Worm (Caenorhabditis elegans) whole organism, late embryonic: ENCODE measurements around the gene F38B2.2.

Source experiments
- C38D4.7 ChIP-seq: fragments of 200-800 bp; sonication (Bioruptor generic); optimal IDR thresholded peaks from 2 replicates; lab custom pipeline; 2018; ENCODE audit warnings: mild to moderate bottlenecking, missing genetic modification characterization, moderate library complexity, missing compliant biosample characterization
- T23F11.4 ChIP-seq: fragments of 200-800 bp; sonication (Bioruptor generic); optimal IDR thresholded peaks from 2 replicates; lab custom pipeline; 2018; ENCODE audit warnings: mild to moderate bottlenecking, missing genetic modification characterization, missing compliant biosample characterization
- ahr-1 ChIP-seq: sonication (generic microtip); optimal IDR thresholded peaks from 2 replicates; lab custom pipeline; 2016; ENCODE audit warnings: missing genetic modification characterization, missing compliant biosample characterization
- ama-1 ChIP-seq: fragments of 150-350 bp; optimal IDR thresholded peaks from 2 replicates; lab custom pipeline; 2014
- ceh-22 ChIP-seq: sonication (generic microtip); optimal IDR thresholded peaks from 2 replicates; lab custom pipeline; 2017; ENCODE audit warnings: missing biosample characterization, missing genetic modification characterization
- ceh-45 ChIP-seq: fragments of 200-800 bp; sonication (Bioruptor generic); IDR thresholded peaks from 2 replicates; pipeline ENCODE4 v1.3.6; 2022; ENCODE audit warnings: missing genetic modification reagents, missing genetic modification characterization, missing compliant biosample characterization
- nhr-232 ChIP-seq: sonication (generic microtip); optimal IDR thresholded peaks from 2 replicates; lab custom pipeline; 2016; ENCODE audit warnings: missing genetic modification characterization, missing compliant biosample characterization
- pat-9 ChIP-seq: fragments of 200-800 bp; sonication (Bioruptor generic); optimal IDR thresholded peaks from 2 replicates; lab custom pipeline; 2018; ENCODE audit warnings: mild to moderate bottlenecking, missing genetic modification characterization, moderate library complexity, missing compliant biosample characterization
- pha-2 ChIP-seq: sonication (generic microtip); optimal IDR thresholded peaks from 2 replicates; lab custom pipeline; 2017; ENCODE audit warnings: mild to moderate bottlenecking, missing genetic modification characterization, missing compliant biosample characterization
- pha-4 ChIP-seq: fragments of 150-350 bp; optimal IDR thresholded peaks from 2 replicates; lab custom pipeline; 2018; ENCODE audit warnings: missing biosample characterization, missing genetic modification reagents, missing genetic modification characterization
- pqm-1 ChIP-seq: sonication (generic microtip); optimal IDR thresholded peaks from 2 replicates; lab custom pipeline; 2016; ENCODE audit warnings: missing genetic modification characterization, missing compliant biosample characterization
- ref-2 ChIP-seq: sonication (generic microtip); optimal IDR thresholded peaks from 2 replicates; lab custom pipeline; 2016; ENCODE audit warnings: missing genetic modification characterization, missing compliant biosample characterization
- tbx-2 ChIP-seq: sonication (generic microtip); optimal IDR thresholded peaks from 2 replicates; lab custom pipeline; 2016; ENCODE audit warnings: missing genetic modification characterization, missing compliant biosample characterization

- TF ChIP-seq pat-9 (tag; lab: Kevin White, UChicago) (no peak), tbx-2 (tag; lab: Kevin White, UChicago) (no peak), T23F11.4 (GFP tag; lab: Kevin White, UChicago) (no peak), ama-1 (lab: Kevin White, UChicago) (no peak), ahr-1 (tag; lab: Kevin White, UChicago) (no peak), ceh-22 (tag; lab: Kevin White, UChicago) (no peak), pha-2 (tag; lab: Kevin White, UChicago) (no peak), ref-2 (tag; lab: Kevin White, UChicago) (no peak), C38D4.7 (GFP tag; lab: Kevin White, UChicago) (no peak), nhr-232 (tag; lab: Kevin White, UChicago) (no peak), ceh-45 (GFP tag; lab: Robert Waterston, UW) (no peak), pha-4 (no peak), pqm-1 (tag; lab: Kevin White, UChicago) (no peak)
Measured at ce11 chrX:11268970-11269369, 10.2 kb downstream of the F38B2.2 start, which contains the start of gene C03A3.3.
